Worm (Caenorhabditis elegans) whole organism, midembryonic: ENCODE measurements around the gene F58F12.3.

ENCODE experiments used
- T22C8.4 ChIP-seq: fragments of 200-800 bp; sonication (Bioruptor generic); IDR thresholded peaks from 2 replicates; pipeline ENCODE4 v1.3.6; 2022; ENCODE audit warnings: missing genetic modification characterization, missing compliant biosample characterization
- cog-1 ChIP-seq: sonication (generic microtip); optimal IDR thresholded peaks from 2 replicates; lab custom pipeline; 2016; ENCODE audit warnings: missing genetic modification characterization, missing compliant biosample characterization
- flt-1 ChIP-seq: fragments of 200-800 bp; sonication (Bioruptor generic); IDR thresholded peaks from 2 replicates; pipeline ENCODE4 v1.3.6; 2022; ENCODE audit warnings: missing genetic modification characterization, missing compliant biosample characterization
- klf-2 ChIP-seq: fragments of 200-800 bp; sonication (Bioruptor generic); conservative IDR thresholded peaks from 2 replicates; pipeline ENCODE4 v1.3.6; 2022; ENCODE audit warnings: missing genetic modification reagents, missing genetic modification characterization, missing compliant biosample characterization
- med-1 ChIP-seq: sonication (generic microtip); optimal IDR thresholded peaks from 2 replicates; lab custom pipeline; 2017; ENCODE audit warnings: missing genetic modification characterization, mild to moderate bottlenecking, missing compliant biosample characterization, antibody characterized with exemption, missing genetic modification reagents; ENCODE audit not compliant: insufficient read depth
- ref-1 ChIP-seq: fragments of 200-800 bp; sonication (Bioruptor generic); conservative IDR thresholded peaks from 2 replicates; pipeline ENCODE4 v1.3.6; 2022; ENCODE audit warnings: missing genetic modification reagents, missing genetic modification characterization, missing compliant biosample characterization
- tab-1 ChIP-seq: fragments of 200-800 bp; sonication (Bioruptor generic); IDR thresholded peaks from 2 replicates; pipeline ENCODE4 v1.3.6; 2022; ENCODE audit warnings: missing genetic modification characterization, missing compliant biosample characterization
- ztf-23 ChIP-seq: fragments of 200-800 bp; sonication (Bioruptor generic); IDR thresholded peaks from 2 replicates; pipeline ENCODE4 v1.3.6; 2022; ENCODE audit warnings: missing genetic modification reagents, missing genetic modification characterization, missing compliant biosample characterization
- ztf-29 ChIP-seq: fragments of 200-800 bp; sonication (Bioruptor generic); IDR thresholded peaks from 2 replicates; pipeline ENCODE4 v1.3.6; 2022; ENCODE audit warnings: missing genetic modification reagents, missing genetic modification characterization, missing compliant biosample characterization

The F58F12.3 gene

DNA sequence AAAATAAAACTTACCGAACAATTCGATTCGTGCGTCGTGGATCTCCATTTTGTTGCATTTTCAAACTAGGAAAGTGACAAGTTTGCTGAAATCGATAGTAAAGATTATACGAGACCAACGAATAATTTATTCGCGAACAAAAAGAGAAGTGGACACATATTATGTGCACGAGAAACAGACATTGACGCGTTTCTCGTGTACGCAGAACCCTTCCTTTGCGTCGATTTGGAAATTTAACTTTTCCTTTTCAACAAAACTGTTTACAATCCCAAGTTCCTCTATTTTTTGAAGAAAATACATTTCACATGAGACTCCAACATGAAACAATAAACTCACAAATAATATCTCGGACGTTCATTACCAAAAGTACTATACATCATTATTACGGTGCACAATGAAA lies 30.3 kb downstream of the F58F12.3 start, which contains the start of gene K10B2.4:
Gene K10B2.4, minus strand, starts transcription at position 138 of the 400 bp plus-strand sequence.
- TF ChIP-seq T22C8.4 (GFP tag; lab: Robert Waterston, UW) (no peak), ztf-23 (peak; percentile 65; the same call in 1 of the 2 replicates)

ce11 chrII:6358905-6359304 lies 32.2 kb downstream of the F58F12.3 start, which contains the start of gene C32D5.12:
C32D5.12 (minus strand) TSS chrII:6359005.
- TF ChIP-seq cog-1 = no peak
- no peak for TF ChIP-seq flt-1 (GFP tag; lab: Robert Waterston, UW)

ce11 chrII:6358232-6358631 lies 32.9 kb downstream of the F58F12.3 start:
- no peak for TF ChIP-seq med-1
- TF ChIP-seq ztf-23 = no peak
- no peak for TF ChIP-seq klf-2 (GFP tag; lab: Robert Waterston, UW)

ce11 chrII:6355396-6356346 lies 35.4 kb downstream of the F58F12.3 start, which contains the start of gene C32D5.11:
C32D5.11 (minus strand) TSS chrII:6355446.
- peak; percentile 18 for TF ChIP-seq med-1
- no peak for TF ChIP-seq ztf-29 (GFP tag; lab: Robert Waterston, UW)
- TF ChIP-seq T22C8.4 (GFP tag; lab: Robert Waterston, UW) = peak; percentile 7; the same call in 1 of the 2 replicates
- no peak for TF ChIP-seq klf-2 (GFP tag; lab: Robert Waterston, UW)
- 0 out of 2 replicates have a peak, but pooled peaks have one; percentile 31 for TF ChIP-seq ztf-23

DNA sequence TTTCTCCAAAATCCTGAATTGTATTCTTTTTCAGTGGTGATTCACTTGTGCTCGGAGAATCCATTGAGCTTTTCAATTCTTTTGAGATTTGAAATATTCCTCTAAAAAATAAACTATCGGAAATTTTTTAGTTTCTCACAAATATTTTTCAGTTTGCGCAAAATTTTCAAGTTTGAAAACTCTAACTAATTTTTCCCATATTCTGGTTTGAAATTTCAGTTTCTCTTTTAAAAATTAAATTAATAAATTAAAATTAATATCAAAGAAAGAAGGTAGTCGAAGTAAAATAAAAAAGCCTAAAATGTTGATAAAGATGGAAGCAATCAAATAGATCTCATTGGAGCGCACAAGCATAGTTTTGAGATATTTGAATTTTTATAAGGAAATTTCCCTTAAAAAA lies 39.2 kb downstream of the F58F12.3 start, which contains the start of gene C32D5.10:
Gene C32D5.10, minus strand, starts transcription at position 101 of the 400 bp plus-strand sequence.
- TF ChIP-seq cog-1 = no peak
- no peak for TF ChIP-seq tab-1
- no peak for TF ChIP-seq med-1
- TF ChIP-seq ztf-23 = no peak
- no peak for TF ChIP-seq ref-1 (GFP tag; lab: Robert Waterston, UW)
- no peak for TF ChIP-seq flt-1 (GFP tag; lab: Robert Waterston, UW)
- no peak for TF ChIP-seq ztf-29 (GFP tag; lab: Robert Waterston, UW)
- no peak for TF ChIP-seq T22C8.4 (GFP tag; lab: Robert Waterston, UW)
- TF ChIP-seq klf-2 (GFP tag; lab: Robert Waterston, UW) = no peak

DNA sequence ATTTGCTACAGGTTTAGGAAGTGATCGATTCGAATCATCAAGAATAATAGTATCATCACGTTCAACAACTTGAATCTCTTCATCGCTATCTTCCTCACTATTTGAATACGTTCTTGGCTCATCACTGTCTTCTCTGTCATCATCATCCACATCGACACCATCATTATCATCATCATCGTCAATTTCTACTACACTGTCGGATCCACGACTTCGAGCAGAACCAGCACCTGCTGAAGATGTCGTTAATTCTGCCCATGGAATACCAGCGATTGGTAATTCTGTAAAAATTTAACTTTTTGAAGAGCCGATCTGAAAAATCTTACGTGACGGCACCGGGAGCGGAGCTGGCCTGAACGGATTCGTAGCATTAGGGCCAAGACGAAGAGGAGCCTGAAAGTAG lies 41.1 kb downstream of the F58F12.3 start:
- no peak for TF ChIP-seq klf-2 (GFP tag; lab: Robert Waterston, UW)
- TF ChIP-seq flt-1 (GFP tag; lab: Robert Waterston, UW) = no peak
- TF ChIP-seq ztf-29 (GFP tag; lab: Robert Waterston, UW) = no peak

ce11 chrII:6348360-6348759 lies 42.7 kb downstream of the F58F12.3 start:
- TF ChIP-seq flt-1 (GFP tag; lab: Robert Waterston, UW) = 0 out of 2 replicates have a peak, but pooled peaks have one; percentile 51
- no peak for TF ChIP-seq ztf-29 (GFP tag; lab: Robert Waterston, UW)
- TF ChIP-seq T22C8.4 (GFP tag; lab: Robert Waterston, UW) = no peak
- TF ChIP-seq cog-1 = peak; percentile 68
- TF ChIP-seq ztf-23 = no peak; the same call in 1 of the 2 replicates
- TF ChIP-seq klf-2 (GFP tag; lab: Robert Waterston, UW) = no peak
- no peak for TF ChIP-seq ref-1 (GFP tag; lab: Robert Waterston, UW)
- TF ChIP-seq med-1 = no peak
- 0 out of 2 replicates have a peak, but pooled peaks have one; percentile 11 for TF ChIP-seq tab-1

- 0 out of 2 replicates have a peak, but pooled peaks have one; percentile 11 for TF ChIP-seq flt-1 (GFP tag; lab: Robert Waterston, UW)
- peak; percentile 84 for TF ChIP-seq T22C8.4 (GFP tag; lab: Robert Waterston, UW)
- TF ChIP-seq ref-1 (GFP tag; lab: Robert Waterston, UW) = no peak
- 0 out of 2 replicates have a peak, but pooled peaks have one; percentile 13 for TF ChIP-seq tab-1
Observed at ce11 chrII:6347341-6348118, 43.6 kb downstream of the F58F12.3 start, which contains the start of gene lgg-1. lgg-1 (minus strand) TSS chrII:6347719.

- TF ChIP-seq cog-1 (no peak), tab-1 (no peak), med-1 (no peak), ztf-29 (GFP tag; lab: Robert Waterston, UW) (no peak), T22C8.4 (GFP tag; lab: Robert Waterston, UW) (no peak), ztf-23 (no peak)
Observed at ce11 chrII:6346551-6347079, 44.5 kb downstream of the F58F12.3 start.
